Fruit fly (Drosophila melanogaster) whole organism, adult: ENCODE data around the gene siz.
A peak's percentile ranks its signal among the peaks of the same experiment; 100 is the strongest.

Experiments used
- CG11617 ChIP-seq: fragments of 200-800 bp; sonication (Bioruptor generic); optimal IDR thresholded peaks from 2 replicates; lab custom pipeline; 2017; ENCODE audit warnings: mild to moderate bottlenecking, missing biosample characterization, missing genetic modification reagents, missing genetic modification characterization
- CG12768 ChIP-seq: fragments of 200-800 bp; sonication (Bioruptor generic); optimal IDR thresholded peaks from 2 replicates; lab custom pipeline; 2017; ENCODE audit warnings: missing biosample characterization, missing genetic modification characterization, mild to moderate bottlenecking, moderate library complexity, missing genetic modification reagents
- CG14711 ChIP-seq: fragments of 200-800 bp; sonication (Bioruptor generic); optimal IDR thresholded peaks from 2 replicates; lab custom pipeline; 2018; ENCODE audit warnings: missing biosample characterization, mild to moderate bottlenecking, missing genetic modification characterization, moderate library complexity
- CG1620 ChIP-seq: fragments of 200-800 bp; sonication (Bioruptor generic); optimal IDR thresholded peaks from 2 replicates; lab custom pipeline; 2016; ENCODE audit warnings: missing biosample characterization, missing genetic modification characterization
- CG33017 ChIP-seq: fragments of 200-800 bp; sonication (Bioruptor generic); optimal IDR thresholded peaks from 2 replicates; lab custom pipeline; 2018; ENCODE audit warnings: missing biosample characterization, mild to moderate bottlenecking, missing genetic modification characterization, moderate library complexity
- CG5204 ChIP-seq: fragments of 200-800 bp; sonication (Bioruptor generic); optimal IDR thresholded peaks from 2 replicates; lab custom pipeline; 2016; ENCODE audit warnings: missing biosample characterization, missing genetic modification characterization
- CG7045 ChIP-seq: fragments of 200-800 bp; sonication (Bioruptor generic); optimal IDR thresholded peaks from 2 replicates; lab custom pipeline; 2017; ENCODE audit warnings: missing biosample characterization, mild to moderate bottlenecking, missing genetic modification characterization
- CG7101 ChIP-seq: fragments of 200-800 bp; sonication (Bioruptor generic); optimal IDR thresholded peaks from 2 replicates; lab custom pipeline; 2018; ENCODE audit warnings: missing biosample characterization, mild to moderate bottlenecking, missing genetic modification characterization, moderate library complexity
- Clk ChIP-seq: fragments of 200-800 bp; sonication (Bioruptor generic); optimal IDR thresholded peaks from 2 replicates; lab custom pipeline; 2017; ENCODE audit warnings: missing biosample characterization, missing genetic modification characterization
- Crg-1 ChIP-seq: fragments of 200-800 bp; sonication (Bioruptor generic); optimal IDR thresholded peaks from 2 replicates; lab custom pipeline; 2016; ENCODE audit warnings: missing biosample characterization, missing genetic modification characterization
- Hr96 ChIP-seq: fragments of 200-800 bp; sonication (Bioruptor generic); optimal IDR thresholded peaks from 2 replicates; lab custom pipeline; 2016; ENCODE audit warnings: missing biosample characterization, missing genetic modification characterization
- Mnt ChIP-seq: fragments of 200-800 bp; sonication (Bioruptor generic); optimal IDR thresholded peaks from 2 replicates; lab custom pipeline; 2016; ENCODE audit warnings: missing biosample characterization, mild to moderate bottlenecking, missing genetic modification characterization
- bab1 ChIP-seq: fragments of 200-800 bp; sonication (Bioruptor generic); optimal IDR thresholded peaks from 3 replicates; lab custom pipeline; 2019; ENCODE audit warnings: missing biosample characterization, mild to moderate bottlenecking, missing genetic modification characterization, moderate library complexity
- cic ChIP-seq: fragments of 200-800 bp; sonication (Bioruptor generic); optimal IDR thresholded peaks from 2 replicates; lab custom pipeline; 2017; ENCODE audit warnings: missing biosample characterization, mild to moderate bottlenecking, missing genetic modification characterization, moderate library complexity
- cnc ChIP-seq, 2 experiments: fragments of >200 bp; optimal IDR thresholded peaks; 2 replicates each; lab custom pipeline; 2017
- kay ChIP-seq: fragments of 200-800 bp; sonication (Bioruptor generic); peaks from one replicate; lab custom pipeline; 2016; ENCODE audit warnings: missing biosample characterization, missing genetic modification characterization, borderline replicate concordance
- ovo ChIP-seq: fragments of 200-800 bp; sonication (Bioruptor generic); optimal IDR thresholded peaks from 2 replicates; lab custom pipeline; 2016; ENCODE audit warnings: missing biosample characterization, missing genetic modification characterization
- pad ChIP-seq: fragments of 200-800 bp; sonication (Bioruptor generic); optimal IDR thresholded peaks from 3 replicates; lab custom pipeline; 2017; ENCODE audit warnings: missing biosample characterization, missing genetic modification characterization, mild to moderate bottlenecking, moderate library complexity, missing genetic modification reagents
- tj ChIP-seq: fragments of 200-800 bp; sonication (Bioruptor generic); optimal IDR thresholded peaks from 3 replicates; lab custom pipeline; 2017; ENCODE audit warnings: missing biosample characterization, mild to moderate bottlenecking, missing genetic modification characterization, moderate library complexity
- toe ChIP-seq: fragments of 200-800 bp; sonication (Bioruptor generic); optimal IDR thresholded peaks from 2 replicates; lab custom pipeline; 2016; ENCODE audit warnings: missing biosample characterization, missing genetic modification characterization

siz gene

dm6 chr3L:21104338-21105018, 70.1 kb downstream of the siz start:
- peak; percentile 16 for TF ChIP-seq tj (GFP tag; lab: Kevin White, UChicago)
- TF ChIP-seq Clk (GFP tag; lab: Kevin White, UChicago): no peak

dm6 chr3L:21106883-21107282, 72.5 kb downstream of the siz start:
- TF ChIP-seq CG1620 (GFP tag; lab: Kevin White, UChicago): no peak
- TF ChIP-seq pad: no peak

dm6 chr3L:21108454-21108853, 74.1 kb downstream of the siz start:
- TF ChIP-seq tj (GFP tag; lab: Kevin White, UChicago): no peak
- no peak for TF ChIP-seq CG7101 (tag; lab: Kevin White, UChicago)
- no peak for TF ChIP-seq Clk (GFP tag; lab: Kevin White, UChicago)
- TF ChIP-seq CG14711 (tag; lab: Kevin White, UChicago): no peak
- TF ChIP-seq Hr96: no peak

- TF ChIP-seq Hr96 (no peak), ovo (GFP tag; lab: Kevin White, UChicago) (no peak), CG33017 (tag; lab: Kevin White, UChicago) (no peak), CG14711 (tag; lab: Kevin White, UChicago) (no peak), cic (GFP tag; lab: Kevin White, UChicago) (no peak), pad (no peak), Clk (GFP tag; lab: Kevin White, UChicago) (no peak), CG1620 (GFP tag; lab: Kevin White, UChicago) (no peak), toe (GFP tag; lab: Kevin White, UChicago) (no peak), CG7101 (tag; lab: Kevin White, UChicago) (no peak), bab1 (no peak), CG7045 (no peak), cnc (optimal IDR thresholded peaks at IDR 0.05; lab: Kevin White, UChicago) (no peak), Mnt (no peak)
These were observed 78.7 kb downstream of the siz start for dm6 chr3L:21113061-21113460.

dm6 chr3L:21118602-21119001, 84.3 kb downstream of the siz start:
- TF ChIP-seq CG14711 (tag; lab: Kevin White, UChicago) (no peak), CG33017 (tag; lab: Kevin White, UChicago) (no peak), CG7101 (tag; lab: Kevin White, UChicago) (no peak), toe (GFP tag; lab: Kevin White, UChicago) (no peak), CG12768 (GFP tag; lab: Kevin White, UChicago) (no peak), ovo (GFP tag; lab: Kevin White, UChicago) (no peak), CG11617 (GFP tag; lab: Kevin White, UChicago) (no peak), cnc (optimal IDR thresholded peaks at IDR 0.05; lab: Kevin White, UChicago) (no peak), kay (GFP tag; lab: Kevin White, UChicago) (no peak)

dm6 chr3L:21121353-21121752, 87.0 kb downstream of the siz start, which contains the start of gene CG43938:
TSS of gene CG43938 (plus strand) at chr3L:21121653.
- TF ChIP-seq kay (GFP tag; lab: Kevin White, UChicago): no peak
- no peak for TF ChIP-seq CG5204 (GFP tag; lab: Kevin White, UChicago)
- TF ChIP-seq CG1620 (GFP tag; lab: Kevin White, UChicago): no peak
- no peak for TF ChIP-seq CG11617 (GFP tag; lab: Kevin White, UChicago)

- no peak for TF ChIP-seq CG12768 (GFP tag; lab: Kevin White, UChicago)
- no peak for TF ChIP-seq kay (GFP tag; lab: Kevin White, UChicago)
- no peak for TF ChIP-seq cic (GFP tag; lab: Kevin White, UChicago)
- TF ChIP-seq CG5204 (GFP tag; lab: Kevin White, UChicago): no peak
- no peak for TF ChIP-seq cnc (optimal IDR thresholded peaks at IDR 0.05; lab: Kevin White, UChicago)
- no peak for TF ChIP-seq CG14711 (tag; lab: Kevin White, UChicago)
- TF ChIP-seq CG11617 (GFP tag; lab: Kevin White, UChicago): no peak
- TF ChIP-seq pad: no peak
- TF ChIP-seq CG7101 (tag; lab: Kevin White, UChicago): no peak
- no peak for TF ChIP-seq Clk (GFP tag; lab: Kevin White, UChicago)
These were observed 88.2 kb downstream of the siz start for dm6 chr3L:21122522-21122923.

dm6 chr3L:21123453-21123852, 89.1 kb downstream of the siz start, which contains the start of gene CG33284:
TSS of gene CG33284 (plus strand) at chr3L:21123753.
- TF ChIP-seq pad: no peak
- TF ChIP-seq CG33017 (tag; lab: Kevin White, UChicago): no peak
- no peak for TF ChIP-seq Crg-1
- TF ChIP-seq Clk (GFP tag; lab: Kevin White, UChicago): no peak
- no peak for TF ChIP-seq toe (GFP tag; lab: Kevin White, UChicago)
- no peak for TF ChIP-seq CG7101 (tag; lab: Kevin White, UChicago)
- no peak for TF ChIP-seq cic (GFP tag; lab: Kevin White, UChicago)
- no peak for TF ChIP-seq tj (GFP tag; lab: Kevin White, UChicago)
- no peak for TF ChIP-seq kay (GFP tag; lab: Kevin White, UChicago)
- TF ChIP-seq CG7045: no peak
- no peak for TF ChIP-seq cnc (optimal IDR thresholded peaks at IDR 0.05; lab: Kevin White, UChicago)
- TF ChIP-seq Hr96: no peak
- no peak for TF ChIP-seq CG5204 (GFP tag; lab: Kevin White, UChicago)
- TF ChIP-seq ovo (GFP tag; lab: Kevin White, UChicago): no peak
- TF ChIP-seq CG11617 (GFP tag; lab: Kevin White, UChicago): no peak
- TF ChIP-seq CG12768 (GFP tag; lab: Kevin White, UChicago): no peak
- no peak for TF ChIP-seq CG14711 (tag; lab: Kevin White, UChicago)
- TF ChIP-seq CG1620 (GFP tag; lab: Kevin White, UChicago): no peak
